Fruit fly (Drosophila melanogaster) whole organism, adult: ENCODE measurements around the gene Cpr78Cb.

Experiments used
- CG12768 ChIP-seq: fragments of 200-800 bp; sonication (Bioruptor generic); optimal IDR thresholded peaks from 2 replicates; lab custom pipeline; 2017; ENCODE audit warnings: missing biosample characterization, missing genetic modification characterization, mild to moderate bottlenecking, moderate library complexity, missing genetic modification reagents
- CG1620 ChIP-seq: fragments of 200-800 bp; sonication (Bioruptor generic); optimal IDR thresholded peaks from 2 replicates; lab custom pipeline; 2016; ENCODE audit warnings: missing biosample characterization, missing genetic modification characterization
- CG5204 ChIP-seq: fragments of 200-800 bp; sonication (Bioruptor generic); optimal IDR thresholded peaks from 2 replicates; lab custom pipeline; 2016; ENCODE audit warnings: missing biosample characterization, missing genetic modification characterization
- CG7101 ChIP-seq: fragments of 200-800 bp; sonication (Bioruptor generic); optimal IDR thresholded peaks from 2 replicates; lab custom pipeline; 2018; ENCODE audit warnings: missing biosample characterization, mild to moderate bottlenecking, missing genetic modification characterization, moderate library complexity
- Clk ChIP-seq: fragments of 200-800 bp; sonication (Bioruptor generic); optimal IDR thresholded peaks from 2 replicates; lab custom pipeline; 2017; ENCODE audit warnings: missing biosample characterization, missing genetic modification characterization
- Crg-1 ChIP-seq: fragments of 200-800 bp; sonication (Bioruptor generic); optimal IDR thresholded peaks from 2 replicates; lab custom pipeline; 2016; ENCODE audit warnings: missing biosample characterization, missing genetic modification characterization
- Mnt ChIP-seq: fragments of 200-800 bp; sonication (Bioruptor generic); optimal IDR thresholded peaks from 2 replicates; lab custom pipeline; 2016; ENCODE audit warnings: missing biosample characterization, mild to moderate bottlenecking, missing genetic modification characterization
- bab1 ChIP-seq: fragments of 200-800 bp; sonication (Bioruptor generic); optimal IDR thresholded peaks from 3 replicates; lab custom pipeline; 2019; ENCODE audit warnings: missing biosample characterization, mild to moderate bottlenecking, missing genetic modification characterization, moderate library complexity
- cnc ChIP-seq, 2 experiments: fragments of >200 bp; optimal IDR thresholded peaks; 2 replicates each; lab custom pipeline; 2017
- pad ChIP-seq: fragments of 200-800 bp; sonication (Bioruptor generic); optimal IDR thresholded peaks from 3 replicates; lab custom pipeline; 2017; ENCODE audit warnings: missing biosample characterization, missing genetic modification characterization, mild to moderate bottlenecking, moderate library complexity, missing genetic modification reagents
- tj ChIP-seq: fragments of 200-800 bp; sonication (Bioruptor generic); optimal IDR thresholded peaks from 3 replicates; lab custom pipeline; 2017; ENCODE audit warnings: missing biosample characterization, mild to moderate bottlenecking, missing genetic modification characterization, moderate library complexity
- toe ChIP-seq: fragments of 200-800 bp; sonication (Bioruptor generic); optimal IDR thresholded peaks from 2 replicates; lab custom pipeline; 2016; ENCODE audit warnings: missing biosample characterization, missing genetic modification characterization

DNA sequence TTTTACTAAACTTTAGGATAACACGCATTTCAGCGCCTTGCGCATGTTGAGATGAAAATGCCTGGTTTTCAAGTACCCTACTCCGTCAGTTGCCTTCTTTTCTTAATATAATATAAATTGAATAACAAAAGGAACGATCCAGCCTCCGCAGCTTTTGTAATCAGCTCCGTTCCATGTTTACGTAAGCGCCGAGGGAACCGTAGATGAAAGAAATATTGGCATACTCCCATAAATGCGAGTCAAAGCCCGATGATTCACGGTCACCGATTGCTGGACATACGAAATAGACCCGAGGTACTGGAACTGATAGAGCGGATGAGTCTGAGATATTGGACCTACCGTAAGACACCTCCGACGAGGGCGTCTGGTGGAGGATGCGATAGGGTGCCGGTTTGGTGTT is 48.3 kb downstream of the Cpr78Cb start:
- no peak for TF ChIP-seq CG5204 (GFP tag; lab: Kevin White, UChicago)
- TF ChIP-seq CG1620 (GFP tag; lab: Kevin White, UChicago) = no peak
- TF ChIP-seq toe = no peak
- no peak for TF ChIP-seq pad
- no peak for TF ChIP-seq CG12768 (GFP tag; lab: Kevin White, UChicago)
- no peak for TF ChIP-seq Crg-1 (GFP tag; lab: Kevin White, UChicago)
- no peak for TF ChIP-seq bab1
- TF ChIP-seq Mnt = no peak
- TF ChIP-seq CG7101 (tag; lab: Kevin White, UChicago) = no peak
- no peak for TF ChIP-seq cnc (optimal IDR thresholded peaks at IDR 0.05; lab: Kevin White, UChicago)
- no peak for TF ChIP-seq tj (GFP tag; lab: Kevin White, UChicago)
- TF ChIP-seq Clk = no peak
